Worm (Caenorhabditis elegans) whole organism, young adult: ENCODE results near the gene crm-1.

Experiments
- B0336.3 ChIP-seq: fragments of 200-800 bp; sonication (Bioruptor generic); IDR thresholded peaks from 2 replicates; pipeline ENCODE4 v1.3.6; 2022; ENCODE audit warnings: missing genetic modification characterization, missing compliant biosample characterization
- C06A6.2 ChIP-seq: fragments of 200-800 bp; sonication (Bioruptor generic); conservative IDR thresholded peaks from 2 replicates; pipeline ENCODE4 v1.3.6; 2022; ENCODE audit warnings: missing genetic modification characterization, missing compliant biosample characterization
- C17E4.6 ChIP-seq: fragments of 200-800 bp; sonication (Bioruptor generic); IDR thresholded peaks from 2 replicates; pipeline ENCODE4 v1.3.6; 2022; ENCODE audit warnings: missing genetic modification reagents, missing genetic modification characterization, missing compliant biosample characterization
- F22D6.2 ChIP-seq: sonication (generic microtip); optimal IDR thresholded peaks from 2 replicates; lab custom pipeline; 2016; ENCODE audit warnings: mild to moderate bottlenecking, missing genetic modification characterization, missing compliant biosample characterization
- F23B12.7 ChIP-seq: sonication (generic microtip); optimal IDR thresholded peaks from 2 replicates; lab custom pipeline; 2017; ENCODE audit warnings: missing genetic modification characterization, mild to moderate bottlenecking, missing compliant biosample characterization, antibody characterized with exemption, moderate library complexity; ENCODE audit not compliant: insufficient read depth
- F37B4.10 ChIP-seq: fragments of 200-800 bp; sonication (Bioruptor generic); IDR thresholded peaks from 2 replicates; pipeline ENCODE4 v1.3.6; 2022; ENCODE audit warnings: missing genetic modification characterization, missing compliant biosample characterization
- F52B5.7 ChIP-seq: sonication (generic microtip); optimal IDR thresholded peaks from 2 replicates; lab custom pipeline; 2016; ENCODE audit warnings: mild to moderate bottlenecking, missing genetic modification characterization, missing compliant biosample characterization
- F55B11.4 ChIP-seq: sonication (generic microtip); optimal IDR thresholded peaks from 2 replicates; lab custom pipeline; 2016; ENCODE audit warnings: missing compliant biosample characterization, missing genetic modification characterization, borderline replicate concordance; ENCODE audit not compliant: insufficient read depth
- T07F8.4 ChIP-seq: sonication (generic microtip); optimal IDR thresholded peaks from 2 replicates; lab custom pipeline; 2016; ENCODE audit warnings: mild to moderate bottlenecking, missing genetic modification characterization, moderate library complexity, missing compliant biosample characterization
- T26A5.8 ChIP-seq: sonication (generic microtip); optimal IDR thresholded peaks from 2 replicates; lab custom pipeline; 2016; ENCODE audit warnings: missing genetic modification characterization, missing compliant biosample characterization
- Y95B8A.8 ChIP-seq: fragments of 200-800 bp; sonication (Bioruptor generic); IDR thresholded peaks from 2 replicates; pipeline ENCODE4 v1.3.6; 2022; ENCODE audit warnings: missing genetic modification reagents, missing genetic modification characterization, missing compliant biosample characterization
- aptf-2 ChIP-seq: fragments of 200-800 bp; sonication (Bioruptor generic); conservative IDR thresholded peaks from 2 replicates; pipeline ENCODE4 v1.3.6; 2022; ENCODE audit warnings: missing genetic modification reagents, missing genetic modification characterization, missing compliant biosample characterization
- atf-7 ChIP-seq: sonication (generic microtip); optimal IDR thresholded peaks from 2 replicates; lab custom pipeline; 2017; ENCODE audit warnings: mild to moderate bottlenecking, missing genetic modification characterization, missing compliant biosample characterization
- attf-5 ChIP-seq: fragments of 200-800 bp; sonication (Bioruptor generic); optimal IDR thresholded peaks from 2 replicates; lab custom pipeline; 2018; ENCODE audit warnings: mild to moderate bottlenecking, missing genetic modification characterization, missing compliant biosample characterization
- attf-6 ChIP-seq: fragments of 200-800 bp; sonication (Bioruptor generic); IDR thresholded peaks from 2 replicates; pipeline ENCODE4 v1.3.6; 2022; ENCODE audit warnings: missing genetic modification reagents, missing genetic modification characterization, missing compliant biosample characterization
- chd-7 ChIP-seq: sonication (generic microtip); optimal IDR thresholded peaks from 2 replicates; lab custom pipeline; 2016; ENCODE audit warnings: mild to moderate bottlenecking, missing genetic modification characterization, moderate library complexity, missing compliant biosample characterization
- dpff-1 ChIP-seq: sonication (generic microtip); optimal IDR thresholded peaks from 2 replicates; lab custom pipeline; 2017; ENCODE audit warnings: mild to moderate bottlenecking, missing genetic modification characterization, missing compliant biosample characterization
- dpl-1 ChIP-seq: fragments of 150-350 bp; optimal IDR thresholded peaks from 2 replicates; lab custom pipeline; 2014; ENCODE audit warnings: missing biosample characterization, missing genetic modification reagents, missing genetic modification characterization
- egl-18 ChIP-seq: fragments of 200-800 bp; sonication (Bioruptor generic); IDR thresholded peaks from 2 replicates; pipeline ENCODE4 v1.3.6; 2022; ENCODE audit warnings: missing genetic modification reagents, missing genetic modification characterization, missing compliant biosample characterization
- egl-44 ChIP-seq: fragments of 200-800 bp; sonication (Bioruptor generic); IDR thresholded peaks from 2 replicates; pipeline ENCODE4 v1.3.6; 2022; ENCODE audit warnings: missing genetic modification reagents, missing genetic modification characterization, missing compliant biosample characterization
- ets-4 ChIP-seq: fragments of 200-800 bp; sonication (Bioruptor generic); optimal IDR thresholded peaks from 2 replicates; lab custom pipeline; 2018; ENCODE audit warnings: mild to moderate bottlenecking, missing genetic modification characterization, missing compliant biosample characterization
- fkh-3 ChIP-seq: sonication (generic microtip); optimal IDR thresholded peaks from 2 replicates; lab custom pipeline; 2016; ENCODE audit warnings: mild to moderate bottlenecking, missing genetic modification characterization, missing compliant biosample characterization
- hmg-1.2 ChIP-seq: fragments of 200-800 bp; sonication (Bioruptor generic); IDR thresholded peaks from 2 replicates; pipeline ENCODE4 v1.3.6; 2022; ENCODE audit warnings: missing genetic modification reagents, missing genetic modification characterization, missing compliant biosample characterization
- hmg-20 ChIP-seq: fragments of 200-800 bp; sonication (Bioruptor generic); IDR thresholded peaks from 2 replicates; pipeline ENCODE4 v1.3.6; 2022; ENCODE audit warnings: missing genetic modification reagents, missing genetic modification characterization, missing compliant biosample characterization
- hrde-1 ChIP-seq: sonication (generic microtip); optimal IDR thresholded peaks from 2 replicates; lab custom pipeline; 2016; ENCODE audit warnings: missing genetic modification characterization, mild to moderate bottlenecking, missing compliant biosample characterization, moderate library complexity, missing genotype, missing genetic modification reagents, borderline replicate concordance
- let-526 ChIP-seq: fragments of 200-800 bp; sonication (Bioruptor generic); IDR thresholded peaks from 2 replicates; pipeline ENCODE4 v1.3.6; 2022; ENCODE audit warnings: missing genetic modification reagents, missing genetic modification characterization, missing compliant biosample characterization
- let-607 ChIP-seq, 2 experiments: fragments of 200-800 bp in 1 of 2; sonication (Bioruptor generic) in 1 of 2; sonication (generic microtip) in 1 of 2; optimal IDR thresholded peaks; 2 replicates each; lab custom pipeline; 2016 to 2018; ENCODE audit warnings: mild to moderate bottlenecking in 2 of 2, missing compliant biosample characterization in 2 of 2, missing genetic modification characterization in 2 of 2, moderate library complexity in 2 of 2, missing genotype in 1 of 2
- lin-35 ChIP-seq, 3 experiments: fragments of 150-350 bp in 2 of 3; sonication (generic microtip) in 1 of 3; optimal IDR thresholded peaks; 2 replicates each; lab custom pipeline; 2014 to 2018; ENCODE audit warnings: missing biosample characterization in 3 of 3, missing genetic modification characterization in 3 of 3, missing genetic modification reagents in 3 of 3
- lin-40 ChIP-seq: sonication (generic microtip); optimal IDR thresholded peaks from 2 replicates; lab custom pipeline; 2016; ENCODE audit warnings: missing genetic modification characterization, mild to moderate bottlenecking, missing compliant biosample characterization, missing genotype, missing genetic modification reagents
- lin-54 ChIP-seq: fragments of 200-800 bp; sonication (Bioruptor generic); optimal IDR thresholded peaks from 2 replicates; lab custom pipeline; 2018; ENCODE audit warnings: mild to moderate bottlenecking, missing genetic modification characterization, missing compliant biosample characterization
- lir-1 ChIP-seq: fragments of 200-800 bp; sonication (Bioruptor generic); conservative IDR thresholded peaks from 2 replicates; pipeline ENCODE4 v1.3.6; 2022; ENCODE audit warnings: missing genetic modification reagents, missing genetic modification characterization, missing compliant biosample characterization
- madf-10 ChIP-seq: sonication (generic microtip); optimal IDR thresholded peaks from 2 replicates; lab custom pipeline; 2016; ENCODE audit warnings: mild to moderate bottlenecking, missing genetic modification characterization, missing compliant biosample characterization
- mel-28 ChIP-seq: sonication (generic microtip); optimal IDR thresholded peaks from 2 replicates; lab custom pipeline; 2016; ENCODE audit warnings: borderline replicate concordance, mild to moderate bottlenecking, missing genetic modification characterization, missing compliant biosample characterization
- mes-4 ChIP-seq: sonication (generic microtip); optimal IDR thresholded peaks from 2 replicates; lab custom pipeline; 2016; ENCODE audit warnings: missing genotype, missing genetic modification characterization, missing compliant biosample characterization
- nfyb-1 ChIP-seq: fragments of 200-800 bp; sonication (Bioruptor generic); IDR thresholded peaks from 2 replicates; pipeline ENCODE4 v1.3.6; 2022; ENCODE audit warnings: missing genetic modification reagents, missing genetic modification characterization, missing compliant biosample characterization
- nhr-120 ChIP-seq: fragments of 200-800 bp; sonication (Bioruptor generic); IDR thresholded peaks from 2 replicates; pipeline ENCODE4 v1.3.6; 2022; ENCODE audit warnings: missing genetic modification characterization, missing compliant biosample characterization
- nhr-179 ChIP-seq: sonication (generic microtip); optimal IDR thresholded peaks from 2 replicates; lab custom pipeline; 2016; ENCODE audit warnings: mild to moderate bottlenecking, missing genetic modification characterization, missing compliant biosample characterization
- nhr-80 ChIP-seq: sonication (generic microtip); optimal IDR thresholded peaks from 2 replicates; lab custom pipeline; 2016; ENCODE audit warnings: missing genetic modification characterization, missing compliant biosample characterization
- pbrm-1 ChIP-seq: fragments of 200-800 bp; sonication (Bioruptor generic); IDR thresholded peaks from 2 replicates; pipeline ENCODE4 v1.3.6; 2022; ENCODE audit warnings: missing genetic modification reagents, missing genetic modification characterization, missing compliant biosample characterization
- snpc-4 ChIP-seq, 5 experiments: fragments of 150-350 bp in 1 of 5; sonication (generic microtip) in 4 of 5; optimal IDR thresholded peaks; 2 replicates each; lab custom pipeline; 2014 to 2018; ENCODE audit warnings: missing genetic modification characterization in 5 of 5, missing biosample characterization in 3 of 5, antibody characterized with exemption in 2 of 5, mild to moderate bottlenecking in 2 of 5, missing compliant biosample characterization in 2 of 5, missing genotype in 2 of 5, moderate library complexity in 2 of 5, missing genetic modification reagents in 1 of 5
- tbp1 ChIP-seq: fragments of 200-800 bp; sonication (Bioruptor generic); optimal IDR thresholded peaks from 2 replicates; lab custom pipeline; 2018; ENCODE audit warnings: mild to moderate bottlenecking, missing genetic modification characterization, missing compliant biosample characterization
- tlf-1 ChIP-seq: fragments of 200-800 bp; sonication (Bioruptor generic); optimal IDR thresholded peaks from 2 replicates; lab custom pipeline; 2018; ENCODE audit warnings: mild to moderate bottlenecking, missing genetic modification characterization, missing compliant biosample characterization
- unc-62 ChIP-seq: fragments of 150-350 bp; optimal IDR thresholded peaks from 2 replicates; lab custom pipeline; 2014; ENCODE audit warnings: missing biosample characterization, missing genetic modification reagents, missing genetic modification characterization
- ztf-28 ChIP-seq: fragments of 200-800 bp; sonication (Bioruptor generic); IDR thresholded peaks from 2 replicates; pipeline ENCODE4 v1.3.6; 2022; ENCODE audit warnings: missing genetic modification reagents, missing genetic modification characterization, missing compliant biosample characterization

Gene crm-1

ce11 chrV:10371177-10371576 lies 39.3 kb upstream of the crm-1 start:
- TF ChIP-seq chd-7, result peak; percentile 28
- peak; percentile 4 for TF ChIP-seq atf-7
- no peak for TF ChIP-seq attf-6 (GFP tag; lab: Robert Waterston, UW)
- peak; percentile 35 for TF ChIP-seq lin-40 (tag; lab: Kevin White, UChicago)
- peak; percentile 8 for TF ChIP-seq ets-4 (GFP tag; lab: Kevin White, UChicago)
- TF ChIP-seq pbrm-1 (GFP tag; lab: Robert Waterston, UW), result 0 out of 2 replicates have a peak, but pooled peaks have one; percentile 9
- TF ChIP-seq F37B4.10, result 0 out of 2 replicates have a peak, but pooled peaks have one; percentile 33
- TF ChIP-seq B0336.3 (GFP tag; lab: Robert Waterston, UW), result no peak
- peak; percentile 28 for TF ChIP-seq tlf-1 (GFP tag; lab: Kevin White, UChicago)
- TF ChIP-seq tbp1, result peak; percentile 30
- no peak for TF ChIP-seq nfyb-1 (GFP tag; lab: Robert Waterston, UW)
- TF ChIP-seq unc-62 (GFP tag; lab: Kevin White, UChicago), result peak; percentile 82
- TF ChIP-seq nhr-80 (tag; lab: Kevin White, UChicago), result peak; percentile 92
- TF ChIP-seq ztf-28, result no peak
- TF ChIP-seq lin-54 (GFP tag; lab: Kevin White, UChicago), result peak; percentile 28
- peak; percentile 67 for TF ChIP-seq hmg-1.2
- peak; percentile 93 to 94 for TF ChIP-seq let-607 (tag; optimal IDR thresholded peaks at IDR 0.05; lab: Kevin White, UChicago)
- TF ChIP-seq let-526, result 0 out of 2 replicates have a peak, but pooled peaks have one; percentile 32
- TF ChIP-seq F23B12.7 (tag; lab: Kevin White, UChicago), result no peak
- no peak for TF ChIP-seq dpff-1
- peak; percentile 3 for TF ChIP-seq madf-10 (tag; lab: Kevin White, UChicago)
- TF ChIP-seq nhr-179 (tag; lab: Kevin White, UChicago), result no peak
- TF ChIP-seq nhr-120 (GFP tag; lab: Robert Waterston, UW), result no peak

- TF ChIP-seq nhr-120 (GFP tag; lab: Robert Waterston, UW) (no peak), mes-4 (tag; lab: Kevin White, UChicago) (no peak), F22D6.2 (tag; lab: Kevin White, UChicago) (no peak), F55B11.4 (tag; lab: Kevin White, UChicago) (no peak), egl-44 (no peak), mel-28 (no peak), lin-35 (GFP tag; optimal IDR thresholded peaks at IDR 0.05; lab: Kevin White, UChicago) (no peak), hrde-1 (no peak), pbrm-1 (GFP tag; lab: Robert Waterston, UW) (no peak), attf-6 (GFP tag; lab: Robert Waterston, UW) (no peak), lir-1 (no peak), dpff-1 (no peak), C06A6.2 (GFP tag; lab: Robert Waterston, UW) (no peak), F52B5.7 (tag; lab: Kevin White, UChicago) (no peak), unc-62 (GFP tag; lab: Kevin White, UChicago) (no peak), Y95B8A.8 (GFP tag; lab: Robert Waterston, UW) (no peak), C17E4.6 (GFP tag; lab: Robert Waterston, UW) (no peak), aptf-2 (GFP tag; lab: Robert Waterston, UW) (no peak), fkh-3 (no peak)
Measured at ce11 chrV:10368256-10368655, 36.3 kb upstream of the crm-1 start, which contains the start of gene sri-20. TSS of gene sri-20 (plus strand) at chrV:10368556.

ce11 chrV:10363834-10364233 lies 31.9 kb upstream of the crm-1 start:
- TF ChIP-seq ets-4 (GFP tag; lab: Kevin White, UChicago), result no peak
- no peak for TF ChIP-seq T07F8.4 (tag; lab: Kevin White, UChicago)
- TF ChIP-seq T26A5.8 (tag; lab: Kevin White, UChicago), result no peak
- TF ChIP-seq mel-28, result no peak
- no peak for TF ChIP-seq egl-18
- TF ChIP-seq chd-7, result no peak
- TF ChIP-seq snpc-4 (GFP tag; optimal IDR thresholded peaks at IDR 0.05; lab: Kevin White, UChicago), result no peak
- no peak for TF ChIP-seq snpc-4 (tag; optimal IDR thresholded peaks at IDR 0.05; lab: Kevin White, UChicago)
- no peak for TF ChIP-seq dpl-1 (GFP tag; lab: Kevin White, UChicago)
- TF ChIP-seq hmg-20 (GFP tag; lab: Robert Waterston, UW), result no peak
- no peak for TF ChIP-seq attf-5 (GFP tag; lab: Kevin White, UChicago)
